Worm (Caenorhabditis elegans) whole organism, L3 larva: ENCODE results near the gene lips-9.

ENCODE experiments used
- ama-1 ChIP-seq: fragments of 150-350 bp; optimal IDR thresholded peaks from 2 replicates; lab custom pipeline; 2018
- elt-3 ChIP-seq, 3 experiments: fragments of 150-350 bp in 1 of 3; sonication (generic microtip) in 2 of 3; optimal IDR thresholded peaks; 2 replicates in 2 of 3; 4 replicates in 1 of 3; lab custom pipeline; 2014 to 2017; ENCODE audit warnings: missing biosample characterization in 3 of 3, missing genetic modification characterization in 3 of 3
- nhr-25 ChIP-seq: sonication (generic microtip); optimal IDR thresholded peaks from 2 replicates; lab custom pipeline; 2017; ENCODE audit warnings: missing biosample characterization, missing genetic modification characterization
- sea-2 ChIP-seq: fragments of 150-350 bp; sonication (generic microtip); optimal IDR thresholded peaks from 4 replicates; lab custom pipeline; 2014; ENCODE audit warnings: missing biosample characterization, missing genetic modification reagents, missing genetic modification characterization

DNA sequence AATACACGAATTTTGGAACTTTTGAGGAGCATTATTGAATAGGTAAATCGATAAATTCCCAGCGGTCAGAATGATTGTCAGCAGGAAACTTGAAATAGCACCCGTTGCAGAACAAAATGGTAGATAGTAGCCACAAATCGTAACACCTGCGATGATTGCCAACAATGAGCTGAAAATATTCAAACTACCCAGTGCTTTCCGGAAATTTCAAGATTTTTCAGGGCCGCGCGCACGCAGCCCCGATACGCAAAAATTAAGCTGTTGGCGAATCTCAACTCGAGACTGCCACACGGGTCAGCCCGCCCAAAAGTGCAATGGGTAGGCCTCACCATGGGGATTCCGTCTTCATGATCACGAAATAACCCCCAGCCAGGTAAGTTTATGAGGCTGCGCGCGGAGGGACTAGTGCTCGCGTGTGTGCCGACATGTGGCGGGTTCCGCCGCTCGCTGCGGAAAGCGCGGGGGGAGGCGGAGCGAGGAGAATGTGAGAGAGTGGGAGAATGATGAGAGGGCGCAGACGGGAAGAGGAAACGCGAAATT lies 9.5 kb upstream of the lips-9 start:
- TF ChIP-seq ama-1 (lab: Kevin White, UChicago) (peak; percentile 100), elt-3 (tag; optimal IDR thresholded peaks at IDR 0.05; lab: Kevin White, UChicago) (peak; percentile 45 to 96 (median 85)), nhr-25 (tag; lab: Kevin White, UChicago) (peak; percentile 95), sea-2 (GFP tag; lab: Kevin White, UChicago) (no peak)
